Worm (Caenorhabditis elegans) whole organism, late embryonic: Measurements from ENCODE around the gene C16C8.19.

Experiments
- C08G9.2 ChIP-seq: sonication (generic microtip); optimal IDR thresholded peaks from 2 replicates; lab custom pipeline; 2016; ENCODE audit warnings: mild to moderate bottlenecking, missing genetic modification characterization, moderate library complexity, missing compliant biosample characterization
- F13H6.1 ChIP-seq: sonication (generic microtip); optimal IDR thresholded peaks from 2 replicates; lab custom pipeline; 2016; ENCODE audit warnings: missing genetic modification characterization, missing compliant biosample characterization
- K09A11.1 ChIP-seq: sonication (generic microtip); optimal IDR thresholded peaks from 2 replicates; lab custom pipeline; 2017; ENCODE audit warnings: antibody characterized with exemption, mild to moderate bottlenecking, missing genetic modification characterization, missing compliant biosample characterization; ENCODE audit not compliant: insufficient read depth
- T23F11.4 ChIP-seq: fragments of 200-800 bp; sonication (Bioruptor generic); optimal IDR thresholded peaks from 2 replicates; lab custom pipeline; 2018; ENCODE audit warnings: mild to moderate bottlenecking, missing genetic modification characterization, missing compliant biosample characterization
- ahr-1 ChIP-seq: sonication (generic microtip); optimal IDR thresholded peaks from 2 replicates; lab custom pipeline; 2016; ENCODE audit warnings: missing genetic modification characterization, missing compliant biosample characterization
- ama-1 ChIP-seq: fragments of 150-350 bp; optimal IDR thresholded peaks from 2 replicates; lab custom pipeline; 2014
- ceh-14 ChIP-seq: sonication (generic microtip); optimal IDR thresholded peaks from 2 replicates; lab custom pipeline; 2016; ENCODE audit warnings: missing genotype, missing genetic modification characterization, missing compliant biosample characterization
- ceh-19 ChIP-seq: fragments of 200-800 bp; sonication (Bioruptor generic); optimal IDR thresholded peaks from 2 replicates; lab custom pipeline; 2018; ENCODE audit warnings: mild to moderate bottlenecking, missing genetic modification characterization, missing compliant biosample characterization
- ceh-22 ChIP-seq: sonication (generic microtip); optimal IDR thresholded peaks from 2 replicates; lab custom pipeline; 2017; ENCODE audit warnings: missing biosample characterization, missing genetic modification characterization
- ceh-24 ChIP-seq: sonication (generic microtip); optimal IDR thresholded peaks from 2 replicates; lab custom pipeline; 2016; ENCODE audit warnings: mild to moderate bottlenecking, missing genetic modification characterization, missing compliant biosample characterization
- ceh-30 ChIP-seq: fragments of 150-350 bp; optimal IDR thresholded peaks from 2 replicates; lab custom pipeline; 2014; ENCODE audit warnings: missing biosample characterization, missing genetic modification characterization
- ceh-31 ChIP-seq: sonication (generic microtip); optimal IDR thresholded peaks from 2 replicates; lab custom pipeline; 2016; ENCODE audit warnings: missing genetic modification characterization, missing compliant biosample characterization
- ceh-34 ChIP-seq: sonication (generic microtip); optimal IDR thresholded peaks from 2 replicates; lab custom pipeline; 2016; ENCODE audit warnings: mild to moderate bottlenecking, missing genetic modification characterization, missing compliant biosample characterization
- ceh-45 ChIP-seq: fragments of 200-800 bp; sonication (Bioruptor generic); IDR thresholded peaks from 2 replicates; pipeline ENCODE4 v1.3.6; 2022; ENCODE audit warnings: missing genetic modification reagents, missing genetic modification characterization, missing compliant biosample characterization
- ceh-48 ChIP-seq: sonication (generic microtip); optimal IDR thresholded peaks from 2 replicates; lab custom pipeline; 2016; ENCODE audit warnings: missing genetic modification characterization, inconsistent platforms, missing compliant biosample characterization
- dmd-4 ChIP-seq: sonication (generic microtip); optimal IDR thresholded peaks from 2 replicates; lab custom pipeline; 2016; ENCODE audit warnings: borderline replicate concordance, missing genetic modification characterization, missing compliant biosample characterization
- ets-4 ChIP-seq: sonication (generic microtip); optimal IDR thresholded peaks from 2 replicates; lab custom pipeline; 2016; ENCODE audit warnings: missing genetic modification characterization, missing compliant biosample characterization
- fax-1 ChIP-seq: sonication (generic microtip); optimal IDR thresholded peaks from 2 replicates; lab custom pipeline; 2016; ENCODE audit warnings: missing genotype, missing genetic modification characterization, missing compliant biosample characterization
- fkh-6 ChIP-seq: sonication (generic microtip); optimal IDR thresholded peaks from 2 replicates; lab custom pipeline; 2016; ENCODE audit warnings: missing genetic modification characterization, missing compliant biosample characterization
- hlh-15 ChIP-seq: sonication (generic microtip); optimal IDR thresholded peaks from 2 replicates; lab custom pipeline; 2016; ENCODE audit warnings: missing genetic modification characterization, missing compliant biosample characterization
- hlh-30 ChIP-seq: sonication (generic microtip); optimal IDR thresholded peaks from 2 replicates; lab custom pipeline; 2017; ENCODE audit warnings: antibody characterized with exemption, missing genetic modification characterization, missing compliant biosample characterization; ENCODE audit not compliant: insufficient read depth
- hlh-8 ChIP-seq: sonication (generic microtip); optimal IDR thresholded peaks from 2 replicates; lab custom pipeline; 2016; ENCODE audit warnings: missing genotype, missing genetic modification characterization, missing compliant biosample characterization
- lim-6 ChIP-seq: sonication (generic microtip); optimal IDR thresholded peaks from 2 replicates; lab custom pipeline; 2016; ENCODE audit warnings: missing genetic modification characterization, missing compliant biosample characterization
- lin-11 ChIP-seq: fragments of 200-800 bp; sonication (Bioruptor generic); optimal IDR thresholded peaks from 2 replicates; lab custom pipeline; 2018; ENCODE audit warnings: mild to moderate bottlenecking, missing genetic modification characterization, missing compliant biosample characterization
- madf-2 ChIP-seq: sonication (generic microtip); optimal IDR thresholded peaks from 2 replicates; lab custom pipeline; 2017; ENCODE audit warnings: missing genetic modification characterization, missing compliant biosample characterization
- nfya-1 ChIP-seq: sonication (generic microtip); optimal IDR thresholded peaks from 2 replicates; lab custom pipeline; 2017; ENCODE audit warnings: missing genetic modification characterization, mild to moderate bottlenecking, missing compliant biosample characterization, antibody characterized with exemption, moderate library complexity
- npax-4 ChIP-seq: sonication (generic microtip); optimal IDR thresholded peaks from 2 replicates; lab custom pipeline; 2016; ENCODE audit warnings: missing genetic modification characterization, missing compliant biosample characterization
- odd-2 ChIP-seq: sonication (generic microtip); optimal IDR thresholded peaks from 2 replicates; lab custom pipeline; 2017; ENCODE audit warnings: antibody characterized with exemption, mild to moderate bottlenecking, missing genetic modification characterization, missing compliant biosample characterization
- pax-1 ChIP-seq: fragments of 150-350 bp; optimal IDR thresholded peaks from 2 replicates; lab custom pipeline; 2014; ENCODE audit warnings: missing biosample characterization, missing genetic modification characterization
- pha-2 ChIP-seq: sonication (generic microtip); optimal IDR thresholded peaks from 2 replicates; lab custom pipeline; 2017; ENCODE audit warnings: mild to moderate bottlenecking, missing genetic modification characterization, missing compliant biosample characterization
- pha-4 ChIP-seq: fragments of 150-350 bp; optimal IDR thresholded peaks from 2 replicates; lab custom pipeline; 2018; ENCODE audit warnings: missing biosample characterization, missing genetic modification reagents, missing genetic modification characterization
- pros-1 ChIP-seq: fragments of 150-350 bp; optimal IDR thresholded peaks from 2 replicates; lab custom pipeline; 2014; ENCODE audit warnings: missing biosample characterization, missing genetic modification reagents, missing genetic modification characterization
- ref-2 ChIP-seq: sonication (generic microtip); optimal IDR thresholded peaks from 2 replicates; lab custom pipeline; 2016; ENCODE audit warnings: missing genetic modification characterization, missing compliant biosample characterization
- sdc-2 ChIP-seq: sonication (generic microtip); optimal IDR thresholded peaks from 2 replicates; lab custom pipeline; 2016; ENCODE audit warnings: missing genotype, missing genetic modification characterization, missing compliant biosample characterization
- sox-2 ChIP-seq: fragments of 200-800 bp; sonication (Bioruptor generic); IDR thresholded peaks from 2 replicates; pipeline ENCODE4 v1.3.6; 2022; ENCODE audit warnings: missing genetic modification reagents, missing genetic modification characterization, missing compliant biosample characterization
- sox-4 ChIP-seq: sonication (generic microtip); optimal IDR thresholded peaks from 2 replicates; lab custom pipeline; 2017; ENCODE audit warnings: mild to moderate bottlenecking, missing genetic modification characterization, inconsistent platforms, missing compliant biosample characterization
- syd-9 ChIP-seq: sonication (generic microtip); optimal IDR thresholded peaks from 2 replicates; lab custom pipeline; 2016; ENCODE audit warnings: mild to moderate bottlenecking, missing genetic modification characterization, moderate library complexity, missing compliant biosample characterization
- ttx-3 ChIP-seq: sonication (generic microtip); optimal IDR thresholded peaks from 2 replicates; lab custom pipeline; 2016; ENCODE audit warnings: missing genetic modification reagents, missing genetic modification characterization, missing compliant biosample characterization
- unc-3 ChIP-seq, 2 experiments: fragments of 200-800 bp in 1 of 2; sonication (Bioruptor generic) in 1 of 2; sonication (generic microtip) in 1 of 2; conservative IDR thresholded peaks in 1 of 2; optimal IDR thresholded peaks in 1 of 2; 2 replicates each; pipeline versions ENCODE4 v1.3.6 to Lab custom; 2016 to 2022; ENCODE audit warnings: missing compliant biosample characterization in 2 of 2, missing genetic modification characterization in 2 of 2, missing genetic modification reagents in 1 of 2
- unc-42 ChIP-seq: sonication (generic microtip); optimal IDR thresholded peaks from 2 replicates; lab custom pipeline; 2016; ENCODE audit warnings: missing genotype, missing genetic modification characterization, missing compliant biosample characterization
- unc-55 ChIP-seq: sonication (generic microtip); optimal IDR thresholded peaks from 2 replicates; lab custom pipeline; 2017; ENCODE audit warnings: missing biosample characterization, missing genetic modification reagents, missing genetic modification characterization
- zip-5 ChIP-seq: sonication (generic microtip); optimal IDR thresholded peaks from 2 replicates; lab custom pipeline; 2016; ENCODE audit warnings: missing genetic modification characterization, missing compliant biosample characterization

C16C8.19 gene

ce11 chrII:3425433-3425832, 32.9 kb upstream of the C16C8.19 start, which contains the start of gene nep-11:
Gene nep-11 (minus strand): TSS chrII:3425533.
- TF ChIP-seq sox-2 (GFP tag; lab: Robert Waterston, UW) (no peak), ceh-14 (tag; lab: Kevin White, UChicago) (no peak), C08G9.2 (tag; lab: Kevin White, UChicago) (no peak), sox-4 (tag; lab: Kevin White, UChicago) (no peak), fkh-6 (no peak)

ce11 chrII:3428158-3428704, 30.1 kb upstream of the C16C8.19 start:
- no peak for TF ChIP-seq pax-1 (tag; lab: Kevin White, UChicago)
- no peak for TF ChIP-seq pha-2 (tag; lab: Kevin White, UChicago)
- TF ChIP-seq sox-4 (tag; lab: Kevin White, UChicago): peak; percentile 17
- TF ChIP-seq unc-3 (GFP tag; conservative IDR thresholded peaks at IDR 0.05; lab: Robert Waterston, UW): no peak
- peak; percentile 11 for TF ChIP-seq unc-3 (tag; optimal IDR thresholded peaks at IDR 0.05; lab: Kevin White, UChicago)
- no peak for TF ChIP-seq ttx-3 (tag; lab: Kevin White, UChicago)
- TF ChIP-seq ceh-30: no peak
- TF ChIP-seq ceh-19 (GFP tag; lab: Kevin White, UChicago): peak; percentile 49
- TF ChIP-seq ref-2 (tag; lab: Kevin White, UChicago): no peak
- TF ChIP-seq unc-42 (tag; lab: Kevin White, UChicago): no peak
- peak; percentile 28 for TF ChIP-seq hlh-30 (tag; lab: Kevin White, UChicago)
- TF ChIP-seq unc-55 (GFP tag; lab: Kevin White, UChicago): no peak
- peak; percentile 8 for TF ChIP-seq nfya-1 (tag; lab: Kevin White, UChicago)
- TF ChIP-seq ets-4 (tag; lab: Kevin White, UChicago): no peak
- TF ChIP-seq ceh-48 (tag; lab: Kevin White, UChicago): peak; percentile 85

- TF ChIP-seq ceh-45 (GFP tag; lab: Robert Waterston, UW): no peak
- no peak for TF ChIP-seq odd-2 (tag; lab: Kevin White, UChicago)
- no peak for TF ChIP-seq madf-2
- TF ChIP-seq npax-4 (tag; lab: Kevin White, UChicago): no peak
- no peak for TF ChIP-seq ceh-19 (GFP tag; lab: Kevin White, UChicago)
- no peak for TF ChIP-seq ref-2 (tag; lab: Kevin White, UChicago)
- no peak for TF ChIP-seq ceh-30
- TF ChIP-seq ceh-24 (tag; lab: Kevin White, UChicago): no peak
- TF ChIP-seq ahr-1 (tag; lab: Kevin White, UChicago): no peak
- no peak for TF ChIP-seq hlh-30 (tag; lab: Kevin White, UChicago)
- TF ChIP-seq K09A11.1: no peak
- no peak for TF ChIP-seq ceh-14 (tag; lab: Kevin White, UChicago)
- no peak for TF ChIP-seq fkh-6
- no peak for TF ChIP-seq hlh-8 (tag; lab: Kevin White, UChicago)
- TF ChIP-seq lin-11: no peak
- TF ChIP-seq lim-6 (tag; lab: Kevin White, UChicago): no peak
- no peak for TF ChIP-seq ceh-34 (tag; lab: Kevin White, UChicago)
- TF ChIP-seq fax-1 (tag; lab: Kevin White, UChicago): no peak
These were observed 28.9 kb upstream of the C16C8.19 start, which contains the start of gene C16C8.18 for ce11 chrII:3429400-3429799. Gene C16C8.18 (plus strand): TSS chrII:3429700.

ce11 chrII:3434893-3435503, 23.3 kb upstream of the C16C8.19 start:
- TF ChIP-seq F13H6.1: no peak
- no peak for TF ChIP-seq syd-9 (tag; lab: Kevin White, UChicago)
- no peak for TF ChIP-seq ama-1 (lab: Kevin White, UChicago)
- TF ChIP-seq pros-1 (tag; lab: Kevin White, UChicago): no peak
- TF ChIP-seq dmd-4: no peak
- TF ChIP-seq ceh-22 (tag; lab: Kevin White, UChicago): no peak
- no peak for TF ChIP-seq ceh-31
- no peak for TF ChIP-seq sdc-2 (tag; lab: Kevin White, UChicago)
- TF ChIP-seq zip-5: no peak
- no peak for TF ChIP-seq hlh-8 (tag; lab: Kevin White, UChicago)
- no peak for TF ChIP-seq pha-4 (tag; lab: Kevin White, UChicago)
- no peak for TF ChIP-seq odd-2 (tag; lab: Kevin White, UChicago)
- TF ChIP-seq hlh-15: no peak
- TF ChIP-seq hlh-30 (tag; lab: Kevin White, UChicago): no peak
- TF ChIP-seq T23F11.4 (GFP tag; lab: Kevin White, UChicago): no peak
- no peak for TF ChIP-seq unc-55 (GFP tag; lab: Kevin White, UChicago)
- no peak for TF ChIP-seq npax-4 (tag; lab: Kevin White, UChicago)
- no peak for TF ChIP-seq ceh-19 (GFP tag; lab: Kevin White, UChicago)
